Fruit fly (Drosophila melanogaster) whole organism, embryonic: ENCODE measurements around the gene Usp8.

ENCODE experiments used
- ATbp ChIP-seq: fragments of 200-800 bp; sonication (Bioruptor generic); optimal IDR thresholded peaks from 2 replicates; lab custom pipeline; 2017; ENCODE audit warnings: missing biosample characterization, mild to moderate bottlenecking, missing genetic modification characterization, missing genetic modification reagents
- Adf1 ChIP-seq: fragments of 200-800 bp; sonication (Bioruptor generic); IDR thresholded peaks from 2 replicates; pipeline ENCODE4 v1.3.6; 2022; ENCODE audit warnings: missing biosample characterization, missing genetic modification characterization
- C15 ChIP-seq: fragments of 200-800 bp; sonication (Bioruptor generic); IDR thresholded peaks from 3 replicates; pipeline ENCODE4 v1.3.6; 2022; ENCODE audit warnings: missing biosample characterization, missing genetic modification characterization
- CG13296 ChIP-seq: fragments of 200-800 bp; sonication (Bioruptor generic); optimal IDR thresholded peaks from 3 replicates; lab custom pipeline; 2018; ENCODE audit warnings: missing biosample characterization, mild to moderate bottlenecking, missing genetic modification characterization
- CG14710 ChIP-seq: fragments of 200-800 bp; sonication (Bioruptor generic); optimal IDR thresholded peaks from 3 replicates; lab custom pipeline; 2019; ENCODE audit warnings: missing biosample characterization, mild to moderate bottlenecking, missing genetic modification characterization, moderate library complexity
- CG17829 ChIP-seq: fragments of 200-800 bp; optimal IDR thresholded peaks from 2 replicates; lab custom pipeline; 2019; ENCODE audit warnings: missing biosample characterization, mild to moderate bottlenecking, missing genetic modification characterization, moderate library complexity
- CG18764 ChIP-seq: fragments of 200-800 bp; sonication (Bioruptor generic); optimal IDR thresholded peaks from 3 replicates; lab custom pipeline; 2016; ENCODE audit warnings: missing biosample characterization, missing genetic modification characterization
- CG30020 ChIP-seq: fragments of 200-800 bp; optimal IDR thresholded peaks from 2 replicates; lab custom pipeline; 2019; ENCODE audit warnings: missing biosample characterization, mild to moderate bottlenecking, missing genetic modification characterization, moderate library complexity
- CG30403 ChIP-seq: fragments of 200-800 bp; sonication (Bioruptor generic); optimal IDR thresholded peaks from 3 replicates; lab custom pipeline; 2016; ENCODE audit warnings: missing biosample characterization, missing genetic modification characterization
- CG31365 ChIP-seq: fragments of 200-800 bp; sonication (Bioruptor generic); optimal IDR thresholded peaks from 2 replicates; lab custom pipeline; 2018; ENCODE audit warnings: missing biosample characterization, mild to moderate bottlenecking, missing genetic modification characterization
- CG31388 ChIP-seq: fragments of 200-800 bp; sonication (Bioruptor generic); optimal IDR thresholded peaks from 2 replicates; lab custom pipeline; 2016; ENCODE audit warnings: missing biosample characterization, missing genetic modification characterization
- CG32532 ChIP-seq: fragments of 200-800 bp; sonication (Bioruptor generic); IDR thresholded peaks from 2 replicates; pipeline ENCODE4 v1.3.6; 2022; ENCODE audit warnings: missing biosample characterization, missing genetic modification characterization
- CG3281 ChIP-seq: fragments of 200-800 bp; sonication (Bioruptor generic); optimal IDR thresholded peaks from 3 replicates; lab custom pipeline; 2017; ENCODE audit warnings: missing biosample characterization, mild to moderate bottlenecking, missing genetic modification characterization
- CG3847 ChIP-seq: fragments of 200-800 bp; sonication (Bioruptor generic); IDR thresholded peaks from 2 replicates; pipeline ENCODE4 v1.3.6; 2022; ENCODE audit warnings: missing biosample characterization, missing genetic modification characterization
- CG4404 ChIP-seq: fragments of 200-800 bp; sonication (Bioruptor generic); IDR thresholded peaks from 2 replicates; pipeline ENCODE4 v1.3.6; 2022; ENCODE audit warnings: missing biosample characterization, missing genetic modification characterization
- CG4854 ChIP-seq: fragments of 200-800 bp; sonication (Bioruptor generic); optimal IDR thresholded peaks from 2 replicates; lab custom pipeline; 2016; ENCODE audit warnings: missing biosample characterization, missing genetic modification characterization, inconsistent platforms
- CG7556 ChIP-seq: fragments of 200-800 bp; sonication (Bioruptor generic); optimal IDR thresholded peaks from 2 replicates; lab custom pipeline; 2017; ENCODE audit warnings: missing biosample characterization, mild to moderate bottlenecking, missing genetic modification characterization
- CG7963 ChIP-seq: fragments of 200-800 bp; sonication (Bioruptor generic); IDR thresholded peaks from 3 replicates; pipeline ENCODE4 v1.3.6; 2022; ENCODE audit warnings: missing biosample characterization, missing genetic modification characterization; ENCODE audit not compliant: partially characterized antibody
- CG8388 ChIP-seq: fragments of 200-800 bp; sonication (Bioruptor generic); optimal IDR thresholded peaks from 2 replicates; lab custom pipeline; 2019; ENCODE audit warnings: missing biosample characterization, mild to moderate bottlenecking, missing genetic modification characterization, moderate library complexity
- CG9797 ChIP-seq: fragments of 200-800 bp; sonication (Bioruptor generic); optimal IDR thresholded peaks from 3 replicates; lab custom pipeline; 2018; ENCODE audit warnings: missing biosample characterization, mild to moderate bottlenecking, missing genetic modification characterization
- Dref ChIP-seq: fragments of 200-800 bp; sonication (Bioruptor generic); IDR thresholded peaks from 2 replicates; pipeline ENCODE4 v1.3.6; 2022; ENCODE audit warnings: missing biosample characterization, missing genetic modification characterization
- Eip74EF ChIP-seq, 2 experiments: fragments of 200-800 bp in 1 of 2; fragments of >200 bp in 1 of 2; sonication (Bioruptor generic) in 1 of 2; optimal IDR thresholded peaks; 2 replicates each; lab custom pipeline; 2017 to 2019; ENCODE audit warnings: missing biosample characterization in 2 of 2, missing genetic modification characterization in 2 of 2, mild to moderate bottlenecking in 1 of 2, moderate library complexity in 1 of 2
- Ets65A ChIP-seq: fragments of 200-800 bp; sonication (Bioruptor generic); peaks from one replicate; lab custom pipeline; 2016; ENCODE audit warnings: missing biosample characterization, missing genetic modification characterization
- H15 ChIP-seq: fragments of 200-800 bp; sonication (Bioruptor generic); IDR thresholded peaks from 3 replicates; pipeline ENCODE4 v1.3.6; 2022; ENCODE audit warnings: missing biosample characterization, missing genetic modification characterization
- HLH4C ChIP-seq: fragments of 200-800 bp; sonication (Bioruptor generic); IDR thresholded peaks from 3 replicates; pipeline ENCODE4 v1.3.6; 2022; ENCODE audit warnings: missing biosample characterization, missing genetic modification characterization; ENCODE audit not compliant: partially characterized antibody
- Hey ChIP-seq: fragments of 200-800 bp; sonication (Bioruptor generic); optimal IDR thresholded peaks from 3 replicates; lab custom pipeline; 2018; ENCODE audit warnings: missing biosample characterization, mild to moderate bottlenecking, missing genetic modification characterization
- HmgD ChIP-seq: fragments of 200-800 bp; sonication (Bioruptor generic); optimal IDR thresholded peaks from 3 replicates; lab custom pipeline; 2016; ENCODE audit warnings: missing biosample characterization, missing genetic modification characterization
- Hr3 ChIP-seq: fragments of 200-800 bp; sonication (Bioruptor generic); optimal IDR thresholded peaks from 3 replicates; lab custom pipeline; 2016; ENCODE audit warnings: missing biosample characterization, missing genetic modification characterization
- NC2α ChIP-seq: fragments of 200-800 bp; sonication (Bioruptor generic); optimal IDR thresholded peaks from 2 replicates; lab custom pipeline; 2016; ENCODE audit warnings: missing biosample characterization, missing genetic modification characterization
- Vsx1 ChIP-seq: fragments of 200-800 bp; sonication (Bioruptor generic); optimal IDR thresholded peaks from 2 replicates; lab custom pipeline; 2017; ENCODE audit warnings: missing biosample characterization, mild to moderate bottlenecking, missing genetic modification characterization, missing genetic modification reagents
- Xrp1 ChIP-seq: fragments of 200-800 bp; sonication (Bioruptor generic); IDR thresholded peaks from 2 replicates; pipeline ENCODE4 v1.3.6; 2022; ENCODE audit warnings: missing biosample characterization, missing genetic modification characterization
- YL-1 ChIP-seq: fragments of 200-800 bp; sonication (Bioruptor generic); optimal IDR thresholded peaks from 3 replicates; lab custom pipeline; 2017; ENCODE audit warnings: missing biosample characterization, mild to moderate bottlenecking, missing genetic modification characterization
- ap ChIP-seq: fragments of 200-800 bp; sonication (Bioruptor generic); IDR thresholded peaks from 2 replicates; pipeline ENCODE4 v1.3.6; 2022; ENCODE audit warnings: missing biosample characterization, missing genetic modification characterization
- btn ChIP-seq: fragments of 200-800 bp; sonication (Bioruptor generic); optimal IDR thresholded peaks from 2 replicates; lab custom pipeline; 2016; ENCODE audit warnings: missing biosample characterization, missing genetic modification characterization
- dmrt11E ChIP-seq: fragments of 200-800 bp; sonication (Bioruptor generic); optimal IDR thresholded peaks from 3 replicates; lab custom pipeline; 2018; ENCODE audit warnings: missing biosample characterization, mild to moderate bottlenecking, missing genetic modification characterization, moderate library complexity
- dysf ChIP-seq: fragments of 200-800 bp; sonication (Bioruptor generic); IDR thresholded peaks from 3 replicates; pipeline ENCODE4 v1.3.6; 2022; ENCODE audit warnings: missing biosample characterization, missing genetic modification characterization
- hth ChIP-seq: fragments of >200 bp; optimal IDR thresholded peaks from 2 replicates; lab custom pipeline; 2017; ENCODE audit warnings: inconsistent platforms
- ken ChIP-seq: fragments of 200-800 bp; sonication (Bioruptor generic); IDR thresholded peaks from 3 replicates; pipeline ENCODE4 v1.3.6; 2022; ENCODE audit warnings: missing biosample characterization, missing genetic modification characterization
- klu ChIP-seq: fragments of 200-800 bp; sonication (Bioruptor generic); IDR thresholded peaks from 2 replicates; pipeline ENCODE4 v1.3.6; 2022; ENCODE audit warnings: missing biosample characterization, missing genetic modification characterization
- kni ChIP-seq: fragments of 200-800 bp; sonication (Bioruptor generic); optimal IDR thresholded peaks from 3 replicates; lab custom pipeline; 2017; ENCODE audit warnings: mild to moderate bottlenecking, missing biosample characterization, missing genetic modification reagents, missing genetic modification characterization
- lbe ChIP-seq: fragments of 200-800 bp; sonication (Bioruptor generic); optimal IDR thresholded peaks from 2 replicates; lab custom pipeline; 2016; ENCODE audit warnings: missing biosample characterization, mild to moderate bottlenecking, missing genetic modification characterization
- lilli ChIP-seq: fragments of 200-800 bp; sonication (Bioruptor generic); optimal IDR thresholded peaks from 3 replicates; lab custom pipeline; 2016; ENCODE audit warnings: missing biosample characterization, missing genetic modification characterization
- nerfin-2 ChIP-seq: fragments of 200-800 bp; sonication (Bioruptor generic); IDR thresholded peaks from 2 replicates; pipeline ENCODE4 v1.3.6; 2022; ENCODE audit warnings: missing biosample characterization, missing genetic modification characterization; ENCODE audit not compliant: partially characterized antibody
- pfk ChIP-seq: fragments of 200-800 bp; sonication (Bioruptor generic); optimal IDR thresholded peaks from 2 replicates; lab custom pipeline; 2018; ENCODE audit warnings: missing biosample characterization, mild to moderate bottlenecking, missing genetic modification characterization, moderate library complexity
- pzg ChIP-seq: fragments of 200-800 bp; sonication (Bioruptor generic); optimal IDR thresholded peaks from 3 replicates; lab custom pipeline; 2018; ENCODE audit warnings: missing biosample characterization, mild to moderate bottlenecking, missing genetic modification characterization, moderate library complexity
- ranshi ChIP-seq: fragments of 200-800 bp; sonication (Bioruptor generic); IDR thresholded peaks from 2 replicates; pipeline ENCODE4 v1.3.6; 2022; ENCODE audit warnings: missing biosample characterization, missing genetic modification characterization
- scrt ChIP-seq: fragments of 200-800 bp; sonication (Bioruptor generic); optimal IDR thresholded peaks from 2 replicates; lab custom pipeline; 2018; ENCODE audit warnings: missing biosample characterization, mild to moderate bottlenecking, missing genetic modification characterization, moderate library complexity
- shn ChIP-seq: fragments of 200-800 bp; sonication (Bioruptor generic); optimal IDR thresholded peaks from 3 replicates; lab custom pipeline; 2016; ENCODE audit warnings: missing biosample characterization, missing genetic modification characterization
- trem ChIP-seq: fragments of 200-800 bp; optimal IDR thresholded peaks from 3 replicates; lab custom pipeline; 2019; ENCODE audit warnings: missing biosample characterization, mild to moderate bottlenecking, missing genetic modification characterization, moderate library complexity
- vfl ChIP-seq: fragments of 200-800 bp; sonication (Bioruptor generic); optimal IDR thresholded peaks from 2 replicates; lab custom pipeline; 2016; ENCODE audit warnings: missing biosample characterization, missing genetic modification characterization

Gene Usp8

dm6 chr3R:21112742-21113465, 21.2 kb upstream of the Usp8 start (continued):
- TF ChIP-seq CG31365, result peak; percentile 81
- TF ChIP-seq Hr3, result peak; percentile 80
- peak; percentile 67 for TF ChIP-seq klu (GFP tag; lab: Robert Waterston, UW)
- peak; percentile 86 for TF ChIP-seq trem (tag; lab: Kevin White, UChicago)
- peak; percentile 91 for TF ChIP-seq lilli (GFP tag; lab: Kevin White, UChicago)
- TF ChIP-seq CG14710 (tag; lab: Kevin White, UChicago), result peak; percentile 78
- TF ChIP-seq btn, result peak; percentile 87
- no peak for TF ChIP-seq hth
- TF ChIP-seq CG31388 (GFP tag; lab: Kevin White, UChicago), result peak; percentile 22
- TF ChIP-seq Dref (GFP tag; lab: Robert Waterston, UW), result no peak
- TF ChIP-seq CG18764 (GFP tag; lab: Kevin White, UChicago), result peak; percentile 73
- 0 out of 3 replicates have a peak, but pooled peaks have one; percentile 50 for TF ChIP-seq C15 (GFP tag; lab: Robert Waterston, UW)
- peak; percentile 78 for TF ChIP-seq ap
- TF ChIP-seq ken (GFP tag; lab: Robert Waterston, UW), result peak; percentile 82
- peak; percentile 44 for TF ChIP-seq pfk
- TF ChIP-seq CG3281 (GFP tag; lab: Kevin White, UChicago), result peak; percentile 85
- peak; percentile 85 for TF ChIP-seq CG7556
- TF ChIP-seq CG3847 (GFP tag; lab: Robert Waterston, UW), result peak; percentile 78
- TF ChIP-seq YL-1 (GFP tag; lab: Kevin White, UChicago), result peak; percentile 45
- TF ChIP-seq CG13296 (GFP tag; lab: Kevin White, UChicago), result peak; percentile 79
- peak in 1 of 2 experiments; percentile 92 for TF ChIP-seq Eip74EF (GFP tag; optimal IDR thresholded peaks at IDR 0.05; lab: Kevin White, UChicago)
- TF ChIP-seq CG32532, result peak; percentile 91
- peak; percentile 94 for TF ChIP-seq ATbp (GFP tag; lab: Kevin White, UChicago)
- TF ChIP-seq CG30020 (tag; lab: Kevin White, UChicago), result peak; percentile 33
- peak; percentile 84 for TF ChIP-seq H15
- TF ChIP-seq Xrp1 (GFP tag; lab: Robert Waterston, UW), result peak; percentile 91
- no peak for TF ChIP-seq pzg (GFP tag; lab: Kevin White, UChicago)
- TF ChIP-seq shn (GFP tag; lab: Kevin White, UChicago), result peak; percentile 80
- TF ChIP-seq HmgD, result peak; percentile 90
- TF ChIP-seq CG7963, result no peak
- TF ChIP-seq Vsx1 (GFP tag; lab: Kevin White, UChicago), result peak; percentile 83
- TF ChIP-seq dmrt11E (tag; lab: Kevin White, UChicago), result peak; percentile 74
- peak; percentile 87 for TF ChIP-seq CG17829 (tag; lab: Kevin White, UChicago)
- TF ChIP-seq Hey (tag; lab: Kevin White, UChicago), result peak; percentile 61
- TF ChIP-seq kni (GFP tag; lab: Kevin White, UChicago), result peak; percentile 67
- TF ChIP-seq scrt (GFP tag; lab: Kevin White, UChicago), result peak; percentile 84
- no peak; the same call in 1 of the 2 replicates for TF ChIP-seq Adf1 (GFP tag; lab: Robert Waterston, UW)
- TF ChIP-seq dysf (GFP tag; lab: Robert Waterston, UW), result peak; percentile 89
- TF ChIP-seq Ets65A, result peak; percentile 98
- TF ChIP-seq HLH4C (GFP tag; lab: Robert Waterston, UW), result no peak
- peak; percentile 61 for TF ChIP-seq CG4404
- peak; percentile 89 for TF ChIP-seq CG8388 (GFP tag; lab: Kevin White, UChicago)
- peak; percentile 89 for TF ChIP-seq ranshi (GFP tag; lab: Robert Waterston, UW)
- peak; percentile 52 for TF ChIP-seq lbe (GFP tag; lab: Kevin White, UChicago)
- TF ChIP-seq CG9797, result no peak
- peak; percentile 78 for TF ChIP-seq vfl (GFP tag; lab: Kevin White, UChicago)
- TF ChIP-seq CG30403 (GFP tag; lab: Kevin White, UChicago), result peak; percentile 87
- no peak for TF ChIP-seq nerfin-2 (GFP tag; lab: Robert Waterston, UW)
- peak; percentile 78 for TF ChIP-seq CG4854 (GFP tag; lab: Kevin White, UChicago)
- peak; percentile 73 for TF ChIP-seq NC2α (GFP tag; lab: Kevin White, UChicago)
